Fruit fly (Drosophila melanogaster) whole organism, embryonic: ENCODE results near the gene CCT7.

Source experiments
- CG10147 ChIP-seq: fragments of 200-800 bp; sonication (Bioruptor generic); optimal IDR thresholded peaks from 2 replicates; lab custom pipeline; 2019; ENCODE audit warnings: missing biosample characterization, mild to moderate bottlenecking, missing genetic modification characterization, moderate library complexity
- CG10543 ChIP-seq: fragments of 200-800 bp; sonication (Bioruptor generic); optimal IDR thresholded peaks from 3 replicates; lab custom pipeline; 2017; ENCODE audit warnings: missing biosample characterization, mild to moderate bottlenecking, missing genetic modification characterization, moderate library complexity
- CG10959 ChIP-seq: fragments of 200-800 bp; sonication (Bioruptor generic); IDR thresholded peaks from 2 replicates; pipeline ENCODE4 v1.3.6; 2022; ENCODE audit warnings: missing biosample characterization, missing genetic modification characterization
- CG12942 ChIP-seq: fragments of 200-800 bp; sonication (Bioruptor generic); optimal IDR thresholded peaks from 3 replicates; lab custom pipeline; 2016; ENCODE audit warnings: missing biosample characterization, missing genetic modification characterization
- CG13775 ChIP-seq: fragments of 200-800 bp; sonication (Bioruptor generic); optimal IDR thresholded peaks from 3 replicates; lab custom pipeline; 2017; ENCODE audit warnings: missing biosample characterization, mild to moderate bottlenecking, missing genetic modification characterization
- CG14710 ChIP-seq: fragments of 200-800 bp; sonication (Bioruptor generic); optimal IDR thresholded peaks from 3 replicates; lab custom pipeline; 2019; ENCODE audit warnings: missing biosample characterization, mild to moderate bottlenecking, missing genetic modification characterization, moderate library complexity
- CG14860 ChIP-seq: fragments of 200-800 bp; sonication (Bioruptor generic); IDR thresholded peaks from 3 replicates; pipeline ENCODE4 v1.3.6; 2022; ENCODE audit warnings: missing biosample characterization, missing genetic modification characterization; ENCODE audit not compliant: partially characterized antibody
- CG15269 ChIP-seq: fragments of 200-800 bp; sonication (Bioruptor generic); optimal IDR thresholded peaks from 2 replicates; lab custom pipeline; 2018; ENCODE audit warnings: missing biosample characterization, mild to moderate bottlenecking, missing genetic modification characterization, moderate library complexity
- CG1647 ChIP-seq: fragments of 200-800 bp; sonication (Bioruptor generic); optimal IDR thresholded peaks from 3 replicates; lab custom pipeline; 2016; ENCODE audit warnings: missing biosample characterization, missing genetic modification characterization
- CG17328 ChIP-seq: fragments of 200-800 bp; sonication (Bioruptor generic); IDR thresholded peaks from 2 replicates; pipeline ENCODE4 v1.3.6; 2022; ENCODE audit warnings: missing biosample characterization, missing genetic modification characterization
- CG18011 ChIP-seq: fragments of 200-800 bp; sonication (Bioruptor generic); optimal IDR thresholded peaks from 2 replicates; lab custom pipeline; 2017; ENCODE audit warnings: missing biosample characterization, missing genetic modification characterization, mild to moderate bottlenecking, moderate library complexity, missing genotype
- CG2678 ChIP-seq: fragments of 200-800 bp; sonication (Bioruptor generic); optimal IDR thresholded peaks from 3 replicates; lab custom pipeline; 2019; ENCODE audit warnings: missing biosample characterization, mild to moderate bottlenecking, missing genetic modification characterization, moderate library complexity
- CG2712 ChIP-seq: fragments of 200-800 bp; optimal IDR thresholded peaks from 3 replicates; lab custom pipeline; 2019; ENCODE audit warnings: missing biosample characterization, mild to moderate bottlenecking, missing genetic modification characterization, moderate library complexity
- CG30431 ChIP-seq: fragments of 200-800 bp; sonication (Bioruptor generic); optimal IDR thresholded peaks from 2 replicates; lab custom pipeline; 2017; ENCODE audit warnings: missing biosample characterization, missing genetic modification characterization
- CG31365 ChIP-seq: fragments of 200-800 bp; sonication (Bioruptor generic); optimal IDR thresholded peaks from 2 replicates; lab custom pipeline; 2018; ENCODE audit warnings: missing biosample characterization, mild to moderate bottlenecking, missing genetic modification characterization
- CG31441 ChIP-seq: fragments of 200-800 bp; sonication (Bioruptor generic); IDR thresholded peaks from 2 replicates; pipeline ENCODE4 v1.3.6; 2022; ENCODE audit warnings: missing biosample characterization, missing genetic modification characterization
- CG3163 ChIP-seq: fragments of 200-800 bp; sonication (Bioruptor generic); optimal IDR thresholded peaks from 3 replicates; lab custom pipeline; 2016; ENCODE audit warnings: missing biosample characterization, missing genetic modification characterization
- CG42726 ChIP-seq: fragments of 200-800 bp; sonication (Bioruptor generic); IDR thresholded peaks from 2 replicates; pipeline ENCODE4 v1.3.6; 2022; ENCODE audit warnings: missing biosample characterization, missing genetic modification characterization; ENCODE audit not compliant: partially characterized antibody
- CG4707 ChIP-seq: fragments of 200-800 bp; sonication (Bioruptor generic); optimal IDR thresholded peaks from 2 replicates; lab custom pipeline; 2018; ENCODE audit warnings: missing biosample characterization, mild to moderate bottlenecking, missing genetic modification characterization, moderate library complexity
- CG8478 ChIP-seq: fragments of >200 bp; optimal IDR thresholded peaks from 2 replicates; lab custom pipeline; 2018
- CG9437 ChIP-seq: fragments of 200-800 bp; sonication (Bioruptor generic); optimal IDR thresholded peaks from 2 replicates; lab custom pipeline; 2018; ENCODE audit warnings: missing biosample characterization, mild to moderate bottlenecking, missing genetic modification characterization
- D19B ChIP-seq: fragments of 200-800 bp; sonication (Bioruptor generic); optimal IDR thresholded peaks from 2 replicates; lab custom pipeline; 2017; ENCODE audit warnings: missing biosample characterization, mild to moderate bottlenecking, missing genetic modification characterization
- Dbx ChIP-seq: fragments of 200-800 bp; sonication (Bioruptor generic); IDR thresholded peaks from 3 replicates; pipeline ENCODE4 v1.3.6; 2022; ENCODE audit warnings: missing biosample characterization, missing genetic modification characterization
- Deaf1 ChIP-seq: fragments of 200-800 bp; optimal IDR thresholded peaks from 3 replicates; lab custom pipeline; 2019; ENCODE audit warnings: missing biosample characterization, mild to moderate bottlenecking, missing genetic modification characterization, moderate library complexity
- Mrtf ChIP-seq: fragments of 200-800 bp; sonication (Bioruptor generic); IDR thresholded peaks from 3 replicates; pipeline ENCODE4 v1.3.6; 2022; ENCODE audit warnings: missing biosample characterization, missing genetic modification characterization
- Poxn ChIP-seq: fragments of 200-800 bp; sonication (Bioruptor generic); IDR thresholded peaks from 2 replicates; pipeline ENCODE4 v1.3.6; 2022; ENCODE audit warnings: missing biosample characterization, missing genetic modification characterization
- Sin3A ChIP-seq: fragments of >200 bp; optimal IDR thresholded peaks from 2 replicates; lab custom pipeline; 2018
- Spps ChIP-seq: fragments of 200-800 bp; sonication (Bioruptor generic); optimal IDR thresholded peaks from 2 replicates; lab custom pipeline; 2018; ENCODE audit warnings: missing biosample characterization, mild to moderate bottlenecking, missing genetic modification characterization
- Xrp1 ChIP-seq: fragments of 200-800 bp; sonication (Bioruptor generic); IDR thresholded peaks from 2 replicates; pipeline ENCODE4 v1.3.6; 2022; ENCODE audit warnings: missing biosample characterization, missing genetic modification characterization
- ash1 ChIP-seq: fragments of 200-800 bp; sonication (Bioruptor generic); optimal IDR thresholded peaks from 2 replicates; lab custom pipeline; 2018; ENCODE audit warnings: missing biosample characterization, mild to moderate bottlenecking, missing genetic modification characterization
- ato ChIP-seq: fragments of 200-800 bp; sonication (Bioruptor generic); IDR thresholded peaks from 2 replicates; pipeline ENCODE4 v1.3.6; 2022; ENCODE audit warnings: missing biosample characterization, missing genetic modification characterization; ENCODE audit not compliant: partially characterized antibody
- bigmax ChIP-seq: fragments of 200-800 bp; sonication (Bioruptor generic); optimal IDR thresholded peaks from 2 replicates; lab custom pipeline; 2018; ENCODE audit warnings: missing biosample characterization, mild to moderate bottlenecking, missing genetic modification characterization
- gt ChIP-seq: fragments of 200-800 bp; sonication (Bioruptor generic); IDR thresholded peaks from 2 replicates; pipeline ENCODE4 v1.3.6; 2022; ENCODE audit warnings: missing biosample characterization, missing genetic modification characterization
- lbe ChIP-seq: fragments of 200-800 bp; sonication (Bioruptor generic); optimal IDR thresholded peaks from 2 replicates; lab custom pipeline; 2016; ENCODE audit warnings: missing biosample characterization, mild to moderate bottlenecking, missing genetic modification characterization
- lmd ChIP-seq: fragments of 200-800 bp; sonication (Bioruptor generic); IDR thresholded peaks from 2 replicates; pipeline ENCODE4 v1.3.6; 2022; ENCODE audit warnings: missing biosample characterization, missing genetic modification characterization
- luna ChIP-seq: fragments of 200-800 bp; sonication (Bioruptor generic); optimal IDR thresholded peaks from 2 replicates; lab custom pipeline; 2016; ENCODE audit warnings: missing biosample characterization, missing genetic modification characterization
- mam ChIP-seq: fragments of 200-800 bp; sonication (Bioruptor generic); optimal IDR thresholded peaks from 3 replicates; lab custom pipeline; 2016; ENCODE audit warnings: missing biosample characterization, missing genetic modification characterization
- nom ChIP-seq: fragments of 200-800 bp; sonication (Bioruptor generic); optimal IDR thresholded peaks from 2 replicates; lab custom pipeline; 2017; ENCODE audit warnings: missing biosample characterization, missing genetic modification characterization, mild to moderate bottlenecking, moderate library complexity, missing genetic modification reagents
- onecut ChIP-seq: fragments of 200-800 bp; sonication (Bioruptor generic); IDR thresholded peaks from 2 replicates; pipeline ENCODE4 v1.3.6; 2022; ENCODE audit warnings: missing biosample characterization, missing genetic modification characterization
- pb ChIP-seq: fragments of 200-800 bp; sonication (Bioruptor generic); optimal IDR thresholded peaks from 3 replicates; lab custom pipeline; 2016; ENCODE audit warnings: missing biosample characterization, missing genetic modification characterization
- peb ChIP-seq: fragments of 200-800 bp; sonication (Bioruptor generic); IDR thresholded peaks from 2 replicates; pipeline ENCODE4 v1.3.6; 2022; ENCODE audit warnings: missing biosample characterization, missing genetic modification characterization
- pita ChIP-seq: fragments of 200-800 bp; sonication (Bioruptor generic); optimal IDR thresholded peaks from 2 replicates; lab custom pipeline; 2017; ENCODE audit warnings: missing biosample characterization, mild to moderate bottlenecking, missing genetic modification characterization
- prd ChIP-seq, 3 experiments: fragments of >200 bp in 2 of 3; fragments of 200-800 bp in 1 of 3; sonication (Bioruptor generic) in 1 of 3; optimal IDR thresholded peaks in 2 of 3; IDR thresholded peaks in 1 of 3; 2 replicates in 2 of 3; 3 replicates in 1 of 3; pipeline versions ENCODE4 v1.3.6 to Lab custom; 2017 to 2022; ENCODE audit warnings: missing biosample characterization in 1 of 3, missing genetic modification characterization in 1 of 3
- ranshi ChIP-seq: fragments of 200-800 bp; sonication (Bioruptor generic); IDR thresholded peaks from 2 replicates; pipeline ENCODE4 v1.3.6; 2022; ENCODE audit warnings: missing biosample characterization, missing genetic modification characterization
- sima ChIP-seq: fragments of 200-800 bp; sonication (Bioruptor generic); optimal IDR thresholded peaks from 2 replicates; lab custom pipeline; 2016; ENCODE audit warnings: missing biosample characterization, missing genetic modification characterization
- slbo ChIP-seq: fragments of 200-800 bp; sonication (Bioruptor generic); IDR thresholded peaks from 2 replicates; pipeline ENCODE4 v1.3.6; 2022; ENCODE audit warnings: missing biosample characterization, missing genetic modification characterization
- slou ChIP-seq: fragments of 200-800 bp; sonication (Bioruptor generic); optimal IDR thresholded peaks from 3 replicates; lab custom pipeline; 2016; ENCODE audit warnings: missing biosample characterization, missing genetic modification characterization
- sug ChIP-seq: fragments of 200-800 bp; optimal IDR thresholded peaks from 2 replicates; lab custom pipeline; 2019; ENCODE audit warnings: missing biosample characterization, mild to moderate bottlenecking, missing genetic modification characterization, moderate library complexity
- twi ChIP-seq: fragments of 200-800 bp; optimal IDR thresholded peaks from 2 replicates; lab custom pipeline; 2019; ENCODE audit warnings: missing biosample characterization, mild to moderate bottlenecking, missing genetic modification characterization, moderate library complexity
- vvl ChIP-seq: fragments of 200-800 bp; sonication (Bioruptor generic); IDR thresholded peaks from 2 replicates; pipeline ENCODE4 v1.3.6; 2022; ENCODE audit warnings: missing biosample characterization, missing genetic modification characterization
- wek ChIP-seq: fragments of 200-800 bp; sonication (Bioruptor generic); optimal IDR thresholded peaks from 3 replicates; lab custom pipeline; 2018; ENCODE audit warnings: missing biosample characterization, mild to moderate bottlenecking, missing genetic modification characterization, moderate library complexity

The CCT7 gene

dm6 chr3R:8820428-8820912 is 19.1 kb downstream of the CCT7 start, which contains the start of gene aqz (continued):
- TF ChIP-seq luna (GFP tag; lab: Kevin White, UChicago) (peak; percentile 40), CG2678 (tag; lab: Kevin White, UChicago) (peak; percentile 56), Dbx (GFP tag; lab: Robert Waterston, UW) (peak; percentile 77), sug (tag; lab: Kevin White, UChicago) (peak; percentile 80), Sin3A (peak; percentile 48), twi (tag; lab: Kevin White, UChicago) (peak; percentile 46), CG42726 (GFP tag; lab: Robert Waterston, UW) (peak; percentile 80), Xrp1 (peak; percentile 38; the same call in 1 of the 2 replicates), CG10147 (GFP tag; lab: Kevin White, UChicago) (peak; percentile 5), lmd (GFP tag; lab: Robert Waterston, UW) (no peak; the same call in 1 of the 2 replicates), pita (GFP tag; lab: Kevin White, UChicago) (peak; percentile 93), bigmax (GFP tag; lab: Kevin White, UChicago) (peak; percentile 38), Deaf1 (tag; lab: Kevin White, UChicago) (peak; percentile 54), Poxn (GFP tag; lab: Robert Waterston, UW) (no peak), CG10543 (GFP tag; lab: Kevin White, UChicago) (peak; percentile 85), peb (GFP tag; lab: Robert Waterston, UW) (no peak), ash1 (GFP tag; lab: Kevin White, UChicago) (peak; percentile 78), slbo (GFP tag; lab: Robert Waterston, UW) (peak; percentile 74), ato (GFP tag; lab: Robert Waterston, UW) (0 out of 2 replicates have a peak, but pooled peaks have one; percentile 67), Spps (tag; lab: Kevin White, UChicago) (peak; percentile 8), wek (GFP tag; lab: Kevin White, UChicago) (peak; percentile 60), vvl (GFP tag; lab: Robert Waterston, UW) (peak; percentile 85), Mrtf (no peak; the same call in 1 of the 3 replicates), CG17328 (peak; percentile 60), CG10959 (GFP tag; lab: Robert Waterston, UW) (no peak; the same call in 1 of the 2 replicates), CG14860 (GFP tag; lab: Robert Waterston, UW) (no peak), slou (peak; percentile 8), nom (peak; percentile 63), gt (GFP tag; lab: Robert Waterston, UW) (no peak), pb (GFP tag; lab: Kevin White, UChicago) (peak; percentile 59), ranshi (GFP tag; lab: Robert Waterston, UW) (peak; percentile 36; the same call in 1 of the 2 replicates), CG8478 (lab: Kevin White, UChicago) (no peak), onecut (GFP tag; lab: Robert Waterston, UW) (peak; percentile 98), CG12942 (GFP tag; lab: Kevin White, UChicago) (peak; percentile 28), CG14710 (tag; lab: Kevin White, UChicago) (peak; percentile 96), CG4707 (peak; percentile 63), CG31365 (tag; lab: Kevin White, UChicago) (peak; percentile 54), prd (optimal IDR thresholded peaks at IDR 0.05; lab: Kevin White, UChicago) (no peak), prd (GFP tag; IDR thresholded peaks at IDR 0.05; lab: Robert Waterston, UW) (peak; percentile 49), CG31441 (GFP tag; lab: Robert Waterston, UW) (peak; percentile 39), CG13775 (GFP tag; lab: Kevin White, UChicago) (peak; percentile 18), CG30431 (GFP tag; lab: Kevin White, UChicago) (peak; percentile 24), CG9437 (GFP tag; lab: Kevin White, UChicago) (no peak), CG2712 (tag; lab: Kevin White, UChicago) (peak; percentile 67), sima (GFP tag; lab: Kevin White, UChicago) (no peak), lbe (GFP tag; lab: Kevin White, UChicago) (no peak), CG15269 (tag; lab: Kevin White, UChicago) (no peak), CG1647 (GFP tag; lab: Kevin White, UChicago) (no peak), mam (GFP tag; lab: Kevin White, UChicago) (peak; percentile 64), CG18011 (peak; percentile 30), D19B (GFP tag; lab: Kevin White, UChicago) (peak; percentile 8), CG3163 (GFP tag; lab: Kevin White, UChicago) (peak; percentile 69)
